Fruit fly (Drosophila melanogaster) whole organism, embryonic: ENCODE results near the gene CG4783.

Experiments used
- ATbp ChIP-seq: fragments of 200-800 bp; sonication (Bioruptor generic); optimal IDR thresholded peaks from 2 replicates; lab custom pipeline; 2017; ENCODE audit warnings: missing biosample characterization, mild to moderate bottlenecking, missing genetic modification characterization, missing genetic modification reagents
- Blimp-1 ChIP-seq: fragments of 200-800 bp; sonication (Bioruptor generic); optimal IDR thresholded peaks from 3 replicates; lab custom pipeline; 2018; ENCODE audit warnings: missing biosample characterization, missing genetic modification characterization, mild to moderate bottlenecking, moderate library complexity, missing genetic modification reagents
- CG12071 ChIP-seq: fragments of 200-800 bp; sonication (Bioruptor generic); optimal IDR thresholded peaks from 3 replicates; lab custom pipeline; 2018; ENCODE audit warnings: missing biosample characterization, mild to moderate bottlenecking, missing genetic modification characterization
- CG12155 ChIP-seq: fragments of 200-800 bp; sonication (Bioruptor generic); optimal IDR thresholded peaks from 3 replicates; lab custom pipeline; 2016; ENCODE audit warnings: missing biosample characterization, missing genetic modification characterization
- CG12219 ChIP-seq: fragments of 200-800 bp; sonication (Bioruptor generic); optimal IDR thresholded peaks from 3 replicates; lab custom pipeline; 2018; ENCODE audit warnings: missing biosample characterization, mild to moderate bottlenecking, missing genetic modification characterization
- CG16813 ChIP-seq: fragments of 200-800 bp; sonication (Bioruptor generic); IDR thresholded peaks from 3 replicates; pipeline ENCODE4 v1.3.6; 2022; ENCODE audit warnings: missing biosample characterization, missing genetic modification characterization; ENCODE audit not compliant: partially characterized antibody
- CG16863 ChIP-seq: fragments of 200-800 bp; sonication (Bioruptor generic); optimal IDR thresholded peaks from 3 replicates; lab custom pipeline; 2016; ENCODE audit warnings: missing biosample characterization, missing genetic modification characterization
- CG17359 ChIP-seq: fragments of 200-800 bp; sonication (Bioruptor generic); optimal IDR thresholded peaks from 3 replicates; lab custom pipeline; 2018; ENCODE audit warnings: missing biosample characterization, mild to moderate bottlenecking, missing genetic modification characterization, moderate library complexity
- CG1792 ChIP-seq: fragments of 200-800 bp; sonication (Bioruptor generic); optimal IDR thresholded peaks from 2 replicates; lab custom pipeline; 2016; ENCODE audit warnings: missing biosample characterization, missing genetic modification characterization
- CG2116 ChIP-seq: fragments of 200-800 bp; sonication (Bioruptor generic); optimal IDR thresholded peaks from 3 replicates; lab custom pipeline; 2018; ENCODE audit warnings: missing biosample characterization, mild to moderate bottlenecking, missing genetic modification characterization
- CG2199 ChIP-seq: fragments of 200-800 bp; sonication (Bioruptor generic); IDR thresholded peaks from 3 replicates; pipeline ENCODE4 v1.3.6; 2022; ENCODE audit warnings: missing biosample characterization, missing genetic modification characterization
- CG30020 ChIP-seq: fragments of 200-800 bp; optimal IDR thresholded peaks from 2 replicates; lab custom pipeline; 2019; ENCODE audit warnings: missing biosample characterization, mild to moderate bottlenecking, missing genetic modification characterization, moderate library complexity
- CG31224 ChIP-seq: fragments of 200-800 bp; sonication (Bioruptor generic); IDR thresholded peaks from 2 replicates; pipeline ENCODE4 v1.3.6; 2022; ENCODE audit warnings: missing biosample characterization, missing genetic modification characterization
- CG31441 ChIP-seq: fragments of 200-800 bp; sonication (Bioruptor generic); IDR thresholded peaks from 2 replicates; pipeline ENCODE4 v1.3.6; 2022; ENCODE audit warnings: missing biosample characterization, missing genetic modification characterization
- CG4360 ChIP-seq: fragments of 200-800 bp; sonication (Bioruptor generic); IDR thresholded peaks from 2 replicates; pipeline ENCODE4 v1.3.6; 2022; ENCODE audit warnings: missing biosample characterization, missing genetic modification characterization
- CG8388 ChIP-seq: fragments of 200-800 bp; sonication (Bioruptor generic); optimal IDR thresholded peaks from 2 replicates; lab custom pipeline; 2019; ENCODE audit warnings: missing biosample characterization, mild to moderate bottlenecking, missing genetic modification characterization, moderate library complexity
- CkIIα-i1 ChIP-seq: fragments of 200-800 bp; sonication (Bioruptor generic); IDR thresholded peaks from 2 replicates; pipeline ENCODE4 v1.3.6; 2022; ENCODE audit warnings: missing biosample characterization, missing genetic modification characterization
- Dad ChIP-seq: fragments of 200-800 bp; sonication (Bioruptor generic); optimal IDR thresholded peaks from 3 replicates; lab custom pipeline; 2016; ENCODE audit warnings: missing biosample characterization, missing genetic modification characterization
- Dref ChIP-seq: fragments of 200-800 bp; sonication (Bioruptor generic); IDR thresholded peaks from 2 replicates; pipeline ENCODE4 v1.3.6; 2022; ENCODE audit warnings: missing biosample characterization, missing genetic modification characterization
- Eip74EF ChIP-seq, 2 experiments: fragments of 200-800 bp in 1 of 2; fragments of >200 bp in 1 of 2; sonication (Bioruptor generic) in 1 of 2; optimal IDR thresholded peaks; 2 replicates each; lab custom pipeline; 2017 to 2019; ENCODE audit warnings: missing biosample characterization in 2 of 2, missing genetic modification characterization in 2 of 2, mild to moderate bottlenecking in 1 of 2, moderate library complexity in 1 of 2
- Ets65A ChIP-seq: fragments of 200-800 bp; sonication (Bioruptor generic); peaks from one replicate; lab custom pipeline; 2016; ENCODE audit warnings: missing biosample characterization, missing genetic modification characterization
- HmgD ChIP-seq: fragments of 200-800 bp; sonication (Bioruptor generic); optimal IDR thresholded peaks from 3 replicates; lab custom pipeline; 2016; ENCODE audit warnings: missing biosample characterization, missing genetic modification characterization
- Hr39 ChIP-seq: fragments of >200 bp; optimal IDR thresholded peaks from 2 replicates; lab custom pipeline; 2017
- Jarid2 ChIP-seq: fragments of 200-800 bp; sonication (Bioruptor generic); optimal IDR thresholded peaks from 3 replicates; lab custom pipeline; 2017; ENCODE audit warnings: mild to moderate bottlenecking, missing biosample characterization, missing genetic modification reagents, missing genetic modification characterization
- MESR4 ChIP-seq: fragments of 200-800 bp; sonication (Bioruptor generic); optimal IDR thresholded peaks from 2 replicates; lab custom pipeline; 2018; ENCODE audit warnings: missing biosample characterization, mild to moderate bottlenecking, missing genetic modification characterization, moderate library complexity
- Nf-YA ChIP-seq: fragments of 200-800 bp; sonication (Bioruptor generic); IDR thresholded peaks from 2 replicates; pipeline ENCODE4 v1.3.6; 2022; ENCODE audit warnings: missing biosample characterization, missing genetic modification characterization
- Opbp ChIP-seq: fragments of 200-800 bp; sonication (Bioruptor generic); IDR thresholded peaks from 3 replicates; pipeline ENCODE4 v1.3.6; 2022; ENCODE audit warnings: missing biosample characterization, missing genetic modification characterization; ENCODE audit not compliant: partially characterized antibody
- Pdp1 ChIP-seq, 2 experiments: fragments of 200-800 bp; sonication (Bioruptor generic); optimal IDR thresholded peaks; 3 replicates each; lab custom pipeline; 2016; ENCODE audit warnings: missing biosample characterization in 2 of 2, missing genetic modification characterization in 2 of 2, mild to moderate bottlenecking in 1 of 2, moderate library complexity in 1 of 2
- Sox100B ChIP-seq: fragments of 200-800 bp; sonication (Bioruptor generic); optimal IDR thresholded peaks from 3 replicates; lab custom pipeline; 2018; ENCODE audit warnings: missing biosample characterization, mild to moderate bottlenecking, missing genetic modification characterization
- Vsx1 ChIP-seq: fragments of 200-800 bp; sonication (Bioruptor generic); optimal IDR thresholded peaks from 2 replicates; lab custom pipeline; 2017; ENCODE audit warnings: missing biosample characterization, mild to moderate bottlenecking, missing genetic modification characterization, missing genetic modification reagents
- ab ChIP-seq: fragments of 200-800 bp; sonication (Bioruptor generic); optimal IDR thresholded peaks from 2 replicates; lab custom pipeline; 2016; ENCODE audit warnings: missing biosample characterization, missing genetic modification characterization
- eyg ChIP-seq: fragments of 200-800 bp; sonication (Bioruptor generic); optimal IDR thresholded peaks from 3 replicates; lab custom pipeline; 2016; ENCODE audit warnings: missing biosample characterization, missing genetic modification characterization
- ftz-f1 ChIP-seq: fragments of 200-800 bp; sonication (Bioruptor generic); optimal IDR thresholded peaks from 2 replicates; lab custom pipeline; 2016; ENCODE audit warnings: missing biosample characterization, missing genetic modification characterization
- gce ChIP-seq: fragments of 200-800 bp; sonication (Bioruptor generic); IDR thresholded peaks from 3 replicates; pipeline ENCODE4 v1.3.6; 2022; ENCODE audit warnings: missing biosample characterization, missing genetic modification characterization
- hbn ChIP-seq: fragments of 200-800 bp; sonication (Bioruptor generic); IDR thresholded peaks from 2 replicates; pipeline ENCODE4 v1.3.6; 2022; ENCODE audit warnings: missing biosample characterization, missing genetic modification characterization; ENCODE audit not compliant: partially characterized antibody
- jigr1 ChIP-seq: fragments of 200-800 bp; sonication (Bioruptor generic); IDR thresholded peaks from 3 replicates; pipeline ENCODE4 v1.3.6; 2022; ENCODE audit warnings: missing biosample characterization, missing genetic modification characterization
- knrl ChIP-seq: fragments of 200-800 bp; sonication (Bioruptor generic); IDR thresholded peaks from 3 replicates; pipeline ENCODE4 v1.3.6; 2022; ENCODE audit warnings: missing biosample characterization, missing genetic modification characterization; ENCODE audit not compliant: partially characterized antibody
- maf-S ChIP-seq: fragments of 200-800 bp; sonication (Bioruptor generic); optimal IDR thresholded peaks from 2 replicates; lab custom pipeline; 2016; ENCODE audit warnings: missing biosample characterization, missing genetic modification characterization
- pb ChIP-seq: fragments of 200-800 bp; sonication (Bioruptor generic); optimal IDR thresholded peaks from 3 replicates; lab custom pipeline; 2016; ENCODE audit warnings: missing biosample characterization, missing genetic modification characterization
- phol ChIP-seq: fragments of 200-800 bp; sonication (Bioruptor generic); optimal IDR thresholded peaks from 3 replicates; lab custom pipeline; 2018; ENCODE audit warnings: missing biosample characterization, mild to moderate bottlenecking, missing genetic modification characterization, moderate library complexity
- pros ChIP-seq: fragments of 200-800 bp; sonication (Bioruptor generic); optimal IDR thresholded peaks from 3 replicates; lab custom pipeline; 2019; ENCODE audit warnings: missing biosample characterization, mild to moderate bottlenecking, missing genetic modification characterization, moderate library complexity
- ranshi ChIP-seq: fragments of 200-800 bp; sonication (Bioruptor generic); IDR thresholded peaks from 2 replicates; pipeline ENCODE4 v1.3.6; 2022; ENCODE audit warnings: missing biosample characterization, missing genetic modification characterization
- repo ChIP-seq: fragments of 200-800 bp; sonication (Bioruptor generic); optimal IDR thresholded peaks from 2 replicates; lab custom pipeline; 2016; ENCODE audit warnings: missing biosample characterization, missing genetic modification characterization
- ro ChIP-seq: fragments of 200-800 bp; sonication (Bioruptor generic); IDR thresholded peaks from 2 replicates; pipeline ENCODE4 v1.3.6; 2022; ENCODE audit warnings: missing biosample characterization, missing genetic modification characterization
- seq ChIP-seq: fragments of 200-800 bp; sonication (Bioruptor generic); IDR thresholded peaks from 2 replicates; pipeline ENCODE4 v1.3.6; 2022; ENCODE audit warnings: missing biosample characterization, missing genetic modification characterization
- shn ChIP-seq: fragments of 200-800 bp; sonication (Bioruptor generic); optimal IDR thresholded peaks from 3 replicates; lab custom pipeline; 2016; ENCODE audit warnings: missing biosample characterization, missing genetic modification characterization
- sug ChIP-seq: fragments of 200-800 bp; optimal IDR thresholded peaks from 2 replicates; lab custom pipeline; 2019; ENCODE audit warnings: missing biosample characterization, mild to moderate bottlenecking, missing genetic modification characterization, moderate library complexity
- tx ChIP-seq: fragments of 200-800 bp; sonication (Bioruptor generic); optimal IDR thresholded peaks from 2 replicates; lab custom pipeline; 2016; ENCODE audit warnings: missing biosample characterization, missing genetic modification characterization
- vnd ChIP-seq: fragments of 200-800 bp; sonication (Bioruptor generic); IDR thresholded peaks from 3 replicates; pipeline ENCODE4 v1.3.6; 2022; ENCODE audit warnings: missing biosample characterization, missing genetic modification characterization; ENCODE audit not compliant: partially characterized antibody
- zfh1 ChIP-seq: fragments of 200-800 bp; sonication (Bioruptor generic); IDR thresholded peaks from 3 replicates; pipeline ENCODE4 v1.3.6; 2022; ENCODE audit warnings: missing biosample characterization, missing genetic modification characterization

Gene CG4783

dm6 chr3R:19908863-19909343 is 39.3 kb upstream of the CG4783 start (continued):
- TF ChIP-seq gce (peak; percentile 88; the same call in 2 of the 3 replicates), Nf-YA (peak; percentile 61), Sox100B (GFP tag; lab: Kevin White, UChicago) (peak; percentile 76), CG16863 (GFP tag; lab: Kevin White, UChicago) (peak; percentile 80), Hr39 (lab: Kevin White, UChicago) (no peak), ro (GFP tag; lab: Robert Waterston, UW) (peak; percentile 69), CG4360 (GFP tag; lab: Robert Waterston, UW) (peak; percentile 66), phol (tag; lab: Kevin White, UChicago) (peak; percentile 76), CG1792 (peak; percentile 70), Ets65A (GFP tag; lab: Kevin White, UChicago) (peak; percentile 57), HmgD (GFP tag; lab: Kevin White, UChicago) (peak; percentile 37), pb (GFP tag; lab: Kevin White, UChicago) (peak; percentile 70), CG30020 (no peak), Dad (peak; percentile 74), Pdp1 (GFP tag; optimal IDR thresholded peaks at IDR 0.05; lab: Kevin White, UChicago) (peak; percentile 60 to 77), eyg (peak; percentile 68), zfh1 (GFP tag; lab: Robert Waterston, UW) (peak; percentile 87), ATbp (GFP tag; lab: Kevin White, UChicago) (peak; percentile 82), CG2116 (GFP tag; lab: Kevin White, UChicago) (peak; percentile 27), ab (peak; percentile 72), vnd (GFP tag; lab: Robert Waterston, UW) (no peak), pros (no peak), ftz-f1 (GFP tag; lab: Kevin White, UChicago) (no peak), CG8388 (GFP tag; lab: Kevin White, UChicago) (peak; percentile 73), shn (peak; percentile 78), Eip74EF (GFP tag; optimal IDR thresholded peaks at IDR 0.05; lab: Kevin White, UChicago) (peak in 1 of 2 experiments; percentile 52), ranshi (peak; percentile 79), CkIIα-i1 (GFP tag; lab: Robert Waterston, UW) (0 out of 2 replicates have a peak, but pooled peaks have one; percentile 23), CG31441 (GFP tag; lab: Robert Waterston, UW) (peak; percentile 75; the same call in 1 of the 2 replicates), CG12155 (GFP tag; lab: Kevin White, UChicago) (peak; percentile 82), CG12071 (peak; percentile 87), Vsx1 (GFP tag; lab: Kevin White, UChicago) (peak; percentile 59), hbn (GFP tag; lab: Robert Waterston, UW) (no peak), CG31224 (peak; percentile 79), CG17359 (peak; percentile 84), Dref (no peak), CG12219 (peak; percentile 87), sug (tag; lab: Kevin White, UChicago) (peak; percentile 80), Blimp-1 (GFP tag; lab: Kevin White, UChicago) (peak; percentile 75), Jarid2 (peak; percentile 52), maf-S (GFP tag; lab: Kevin White, UChicago) (peak; percentile 76), CG2199 (GFP tag; lab: Robert Waterston, UW) (peak; percentile 73; the same call in 1 of the 3 replicates), tx (GFP tag; lab: Kevin White, UChicago) (peak; percentile 82), jigr1 (GFP tag; lab: Robert Waterston, UW) (peak; percentile 44; the same call in 1 of the 3 replicates), repo (GFP tag; lab: Kevin White, UChicago) (peak; percentile 67), knrl (GFP tag; lab: Robert Waterston, UW) (no peak), CG16813 (GFP tag; lab: Robert Waterston, UW) (no peak), seq (GFP tag; lab: Robert Waterston, UW) (peak; percentile 93), Opbp (GFP tag; lab: Robert Waterston, UW) (no peak; the same call in 2 of the 3 replicates), MESR4 (no peak)
